Fruit fly (Drosophila melanogaster): Measurements from ENCODE around the gene acs.

DNA sequence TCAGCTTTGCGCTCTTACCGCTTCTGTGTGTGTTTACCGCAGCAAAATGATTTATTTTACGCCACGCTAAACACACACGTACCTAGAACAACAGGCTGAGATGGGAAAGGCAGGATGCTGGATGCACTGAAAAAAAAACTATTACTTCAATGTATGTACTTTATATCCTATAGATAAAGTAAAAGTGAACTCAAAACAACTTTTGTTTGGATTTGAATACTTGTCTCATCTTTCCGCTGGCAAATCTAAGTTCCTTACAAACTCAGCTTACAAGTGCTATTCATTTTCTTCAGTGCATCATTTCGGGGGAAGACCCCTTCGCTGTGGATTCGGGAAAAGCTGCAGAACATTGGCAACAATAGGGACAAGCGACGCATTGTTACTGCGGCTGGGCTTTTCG is 5.3 kb downstream of the acs start:
- TF ChIP-seq pad (GFP tag; optimal IDR thresholded peaks at IDR 0.05) (no peak), Hr96 (GFP tag; optimal IDR thresholded peaks at IDR 0.05) (no peak), Clk (GFP tag; optimal IDR thresholded peaks at IDR 0.05) (no peak), CG7045 (GFP tag; optimal IDR thresholded peaks at IDR 0.05) (no peak), CG1620 (GFP tag; optimal IDR thresholded peaks at IDR 0.05) (no peak), kay (GFP tag; ENCODE audit: borderline replicate concordance) (no peak), CG11617 (GFP tag; optimal IDR thresholded peaks at IDR 0.05) (no peak), CG14711 (tag; optimal IDR thresholded peaks at IDR 0.05) (no peak), cnc (optimal IDR thresholded peaks at IDR 0.05) (no peak), ovo (GFP tag; optimal IDR thresholded peaks at IDR 0.05) (no peak)

Measured in whole organism, adult.